Fruit fly (Drosophila melanogaster) whole organism, embryonic: ENCODE data around the gene CG43845.
A peak's percentile ranks its signal among the peaks of the same experiment; 100 is the strongest.

ENCODE experiments used
- BtbVII ChIP-seq: fragments of 200-800 bp; sonication (Bioruptor generic); optimal IDR thresholded peaks from 3 replicates; lab custom pipeline; 2017; ENCODE audit warnings: missing biosample characterization, mild to moderate bottlenecking, missing genetic modification characterization
- CG11247 ChIP-seq: fragments of 200-800 bp; sonication (Bioruptor generic); IDR thresholded peaks from 2 replicates; pipeline ENCODE4 v1.3.6; 2022; ENCODE audit warnings: missing biosample characterization, missing genetic modification characterization
- CG11456 ChIP-seq: fragments of 200-800 bp; sonication (Bioruptor generic); IDR thresholded peaks from 3 replicates; pipeline ENCODE4 v1.3.6; 2022; ENCODE audit warnings: missing biosample characterization, missing genetic modification characterization
- CG12219 ChIP-seq: fragments of 200-800 bp; sonication (Bioruptor generic); optimal IDR thresholded peaks from 3 replicates; lab custom pipeline; 2018; ENCODE audit warnings: missing biosample characterization, mild to moderate bottlenecking, missing genetic modification characterization
- CG14014 ChIP-seq: fragments of 200-800 bp; sonication (Bioruptor generic); IDR thresholded peaks from 2 replicates; pipeline ENCODE4 v1.3.6; 2022; ENCODE audit warnings: missing biosample characterization, missing genetic modification characterization
- CG15601 ChIP-seq: fragments of 200-800 bp; sonication (Bioruptor generic); optimal IDR thresholded peaks from 3 replicates; lab custom pipeline; 2019; ENCODE audit warnings: missing biosample characterization, mild to moderate bottlenecking, missing genetic modification characterization, moderate library complexity
- CG16863 ChIP-seq: fragments of 200-800 bp; sonication (Bioruptor generic); optimal IDR thresholded peaks from 3 replicates; lab custom pipeline; 2016; ENCODE audit warnings: missing biosample characterization, missing genetic modification characterization
- CG17385 ChIP-seq: fragments of 200-800 bp; sonication (Bioruptor generic); optimal IDR thresholded peaks from 3 replicates; lab custom pipeline; 2018; ENCODE audit warnings: missing biosample characterization, mild to moderate bottlenecking, missing genetic modification characterization
- CG1792 ChIP-seq: fragments of 200-800 bp; sonication (Bioruptor generic); optimal IDR thresholded peaks from 2 replicates; lab custom pipeline; 2016; ENCODE audit warnings: missing biosample characterization, missing genetic modification characterization
- CG3065 ChIP-seq: fragments of 200-800 bp; sonication (Bioruptor generic); optimal IDR thresholded peaks from 2 replicates; lab custom pipeline; 2016; ENCODE audit warnings: missing biosample characterization, missing genetic modification characterization
- CG6689 ChIP-seq: fragments of 200-800 bp; sonication (Bioruptor generic); IDR thresholded peaks from 2 replicates; pipeline ENCODE4 v1.3.6; 2022; ENCODE audit warnings: missing biosample characterization, missing genetic modification characterization
- CG7372 ChIP-seq: fragments of 200-800 bp; sonication (Bioruptor generic); IDR thresholded peaks from 2 replicates; pipeline ENCODE4 v1.3.6; 2022; ENCODE audit warnings: missing biosample characterization, missing genetic modification characterization
- CG7745 ChIP-seq: fragments of 200-800 bp; sonication (Bioruptor generic); optimal IDR thresholded peaks from 2 replicates; lab custom pipeline; 2018; ENCODE audit warnings: missing biosample characterization, mild to moderate bottlenecking, missing genetic modification characterization, moderate library complexity
- CG7839 ChIP-seq: fragments of 200-800 bp; sonication (Bioruptor generic); optimal IDR thresholded peaks from 3 replicates; lab custom pipeline; 2018; ENCODE audit warnings: missing biosample characterization, mild to moderate bottlenecking, missing genetic modification characterization, moderate library complexity
- CTCF ChIP-seq: fragments of 200-800 bp; sonication (Bioruptor generic); optimal IDR thresholded peaks from 2 replicates; lab custom pipeline; 2017; ENCODE audit warnings: missing biosample characterization, mild to moderate bottlenecking, missing genetic modification characterization, moderate library complexity
- D19A ChIP-seq: fragments of 200-800 bp; optimal IDR thresholded peaks from 3 replicates; lab custom pipeline; 2019; ENCODE audit warnings: missing biosample characterization, mild to moderate bottlenecking, missing genetic modification characterization, moderate library complexity
- Doc2 ChIP-seq: fragments of 200-800 bp; sonication (Bioruptor generic); IDR thresholded peaks from 2 replicates; pipeline ENCODE4 v1.3.6; 2022; ENCODE audit warnings: missing biosample characterization, missing genetic modification characterization
- E2f1 ChIP-seq: fragments of 200-800 bp; sonication (Bioruptor generic); IDR thresholded peaks from 2 replicates; pipeline ENCODE4 v1.3.6; 2022; ENCODE audit warnings: missing biosample characterization, missing genetic modification characterization
- Eip74EF ChIP-seq, 2 experiments: fragments of 200-800 bp in 1 of 2; fragments of >200 bp in 1 of 2; sonication (Bioruptor generic) in 1 of 2; optimal IDR thresholded peaks; 2 replicates each; lab custom pipeline; 2017 to 2019; ENCODE audit warnings: missing biosample characterization in 2 of 2, missing genetic modification characterization in 2 of 2, mild to moderate bottlenecking in 1 of 2, moderate library complexity in 1 of 2
- Fer3 ChIP-seq: fragments of 200-800 bp; sonication (Bioruptor generic); optimal IDR thresholded peaks from 2 replicates; lab custom pipeline; 2018; ENCODE audit warnings: missing biosample characterization, mild to moderate bottlenecking, missing genetic modification characterization, moderate library complexity
- Mad ChIP-seq: fragments of 200-800 bp; sonication (Bioruptor generic); optimal IDR thresholded peaks from 2 replicates; lab custom pipeline; 2016; ENCODE audit warnings: missing biosample characterization, missing genetic modification characterization
- NFAT ChIP-seq: fragments of 200-800 bp; sonication (Bioruptor generic); IDR thresholded peaks from 2 replicates; pipeline ENCODE4 v1.3.6; 2022; ENCODE audit warnings: missing biosample characterization, missing genetic modification characterization
- Vsx1 ChIP-seq: fragments of 200-800 bp; sonication (Bioruptor generic); optimal IDR thresholded peaks from 2 replicates; lab custom pipeline; 2017; ENCODE audit warnings: missing biosample characterization, mild to moderate bottlenecking, missing genetic modification characterization, missing genetic modification reagents
- al ChIP-seq: fragments of 200-800 bp; sonication (Bioruptor generic); IDR thresholded peaks from 2 replicates; pipeline ENCODE4 v1.3.6; 2022; ENCODE audit warnings: missing biosample characterization, missing genetic modification characterization
- az2 ChIP-seq: fragments of 200-800 bp; sonication (Bioruptor generic); optimal IDR thresholded peaks from 3 replicates; lab custom pipeline; 2016; ENCODE audit warnings: missing biosample characterization, missing genetic modification characterization
- bowl ChIP-seq: fragments of 200-800 bp; sonication (Bioruptor generic); IDR thresholded peaks from 2 replicates; pipeline ENCODE4 v1.3.6; 2022; ENCODE audit warnings: missing biosample characterization, missing genetic modification characterization
- bsh ChIP-seq, 2 experiments: fragments of 200-800 bp; sonication (Bioruptor generic); optimal IDR thresholded peaks; 2 replicates each; lab custom pipeline; 2017 to 2018; ENCODE audit warnings: mild to moderate bottlenecking in 2 of 2, missing biosample characterization in 2 of 2, missing genetic modification characterization in 2 of 2, moderate library complexity in 1 of 2
- chinmo ChIP-seq: fragments of 200-800 bp; sonication (Bioruptor generic); IDR thresholded peaks from 4 replicates; pipeline ENCODE4 v1.3.6; 2022; ENCODE audit warnings: missing biosample characterization, missing genetic modification characterization; ENCODE audit not compliant: partially characterized antibody
- crol ChIP-seq: fragments of 200-800 bp; sonication (Bioruptor generic); IDR thresholded peaks from 2 replicates; pipeline ENCODE4 v1.3.6; 2022; ENCODE audit warnings: missing biosample characterization, missing genetic modification characterization
- eve ChIP-seq, 2 experiments: fragments of >200 bp; optimal IDR thresholded peaks; 2 replicates each; lab custom pipeline; 2017; ENCODE audit warnings: missing biosample characterization in 2 of 2, missing genetic modification characterization in 2 of 2
- exex ChIP-seq: fragments of 200-800 bp; sonication (Bioruptor generic); optimal IDR thresholded peaks from 4 replicates; lab custom pipeline; 2018; ENCODE audit warnings: missing biosample characterization, mild to moderate bottlenecking, missing genetic modification characterization, moderate library complexity
- grn ChIP-seq: fragments of 200-800 bp; sonication (Bioruptor generic); optimal IDR thresholded peaks from 3 replicates; lab custom pipeline; 2017; ENCODE audit warnings: missing biosample characterization, missing genetic modification characterization
- hb ChIP-seq: fragments of 200-800 bp; sonication (Bioruptor generic); IDR thresholded peaks from 3 replicates; pipeline ENCODE4 v1.3.6; 2022; ENCODE audit warnings: missing biosample characterization, missing genetic modification characterization; ENCODE audit not compliant: partially characterized antibody
- oc ChIP-seq: fragments of 200-800 bp; sonication (Bioruptor generic); optimal IDR thresholded peaks from 2 replicates; lab custom pipeline; 2018; ENCODE audit warnings: missing biosample characterization, mild to moderate bottlenecking, missing genetic modification characterization, moderate library complexity
- odd ChIP-seq: fragments of 200-800 bp; sonication (Bioruptor generic); optimal IDR thresholded peaks from 2 replicates; lab custom pipeline; 2017; ENCODE audit warnings: missing biosample characterization, mild to moderate bottlenecking, missing genetic modification characterization
- sens ChIP-seq: fragments of 200-800 bp; sonication (Bioruptor generic); peaks from one replicate; lab custom pipeline; 2016; ENCODE audit warnings: missing biosample characterization, missing genetic modification characterization
- seq ChIP-seq: fragments of 200-800 bp; sonication (Bioruptor generic); IDR thresholded peaks from 2 replicates; pipeline ENCODE4 v1.3.6; 2022; ENCODE audit warnings: missing biosample characterization, missing genetic modification characterization
- sna ChIP-seq: fragments of 200-800 bp; sonication (Bioruptor generic); IDR thresholded peaks from 2 replicates; pipeline ENCODE4 v1.3.6; 2022; ENCODE audit warnings: missing biosample characterization, missing genetic modification characterization; ENCODE audit not compliant: partially characterized antibody
- tna ChIP-seq: fragments of 200-800 bp; sonication (Bioruptor generic); IDR thresholded peaks from 2 replicates; pipeline ENCODE4 v1.3.6; 2022; ENCODE audit warnings: missing biosample characterization, missing genetic modification characterization; ENCODE audit not compliant: partially characterized antibody
- trh ChIP-seq: fragments of 200-800 bp; sonication (Bioruptor generic); optimal IDR thresholded peaks from 2 replicates; lab custom pipeline; 2016; ENCODE audit warnings: missing biosample characterization, missing genetic modification characterization
- vnd ChIP-seq: fragments of 200-800 bp; sonication (Bioruptor generic); IDR thresholded peaks from 3 replicates; pipeline ENCODE4 v1.3.6; 2022; ENCODE audit warnings: missing biosample characterization, missing genetic modification characterization; ENCODE audit not compliant: partially characterized antibody
- yki ChIP-seq: fragments of >200 bp; optimal IDR thresholded peaks from 3 replicates; lab custom pipeline; 2018
- z ChIP-seq: fragments of 200-800 bp; sonication (Bioruptor generic); IDR thresholded peaks from 3 replicates; pipeline ENCODE4 v1.3.6; 2022; ENCODE audit warnings: missing biosample characterization, missing genetic modification characterization
- zfh2 ChIP-seq: fragments of 200-800 bp; sonication (Bioruptor generic); optimal IDR thresholded peaks from 2 replicates; lab custom pipeline; 2016; ENCODE audit warnings: missing biosample characterization, missing genetic modification characterization

CG43845 gene

DNA sequence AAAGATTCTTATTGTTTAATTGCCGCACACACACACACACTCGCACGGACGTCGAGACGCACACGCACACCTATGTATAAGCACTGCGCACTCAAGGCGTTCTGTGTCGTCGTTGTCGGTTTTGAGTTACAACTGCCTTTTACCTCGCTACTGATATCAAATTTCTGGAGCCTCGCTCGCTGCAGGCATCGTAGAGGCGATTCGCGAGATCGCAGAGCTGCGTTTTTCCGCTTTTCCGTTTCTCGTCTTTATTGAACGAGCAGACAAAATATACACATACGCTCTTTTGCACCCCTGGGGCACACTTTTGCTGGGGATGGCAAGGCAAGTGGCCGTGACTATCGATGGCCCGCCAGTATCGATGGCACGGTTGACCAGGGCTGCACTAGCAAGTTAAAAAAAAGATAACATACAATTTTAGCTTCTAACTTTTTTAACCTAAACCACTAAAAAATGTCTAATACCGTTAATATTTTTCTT, 24.6 kb upstream of the CG43845 start, which contains the start of gene CG2519 (continued):
- TF ChIP-seq bsh (GFP tag; optimal IDR thresholded peaks at IDR 0.05; lab: Kevin White, UChicago) (no peak), CG12219 (GFP tag; lab: Kevin White, UChicago) (no peak), NFAT (GFP tag; lab: Robert Waterston, UW) (peak; percentile 82), BtbVII (GFP tag; lab: Kevin White, UChicago) (no peak), CG6689 (GFP tag; lab: Robert Waterston, UW) (no peak), trh (peak; percentile 41), CG14014 (GFP tag; lab: Robert Waterston, UW) (peak; percentile 49; the same call in 1 of the 2 replicates), CG7745 (tag; lab: Kevin White, UChicago) (no peak), al (GFP tag; lab: Robert Waterston, UW) (peak; percentile 42; the same call in 1 of the 2 replicates), eve (GFP tag; optimal IDR thresholded peaks at IDR 0.05; lab: Kevin White, UChicago) (no peak), E2f1 (GFP tag; lab: Robert Waterston, UW) (peak; percentile 42; the same call in 1 of the 2 replicates), seq (GFP tag; lab: Robert Waterston, UW) (peak; percentile 38; the same call in 1 of the 2 replicates), CG17385 (GFP tag; lab: Kevin White, UChicago) (no peak), tna (GFP tag; lab: Robert Waterston, UW) (peak; percentile 90), odd (GFP tag; lab: Kevin White, UChicago) (no peak), Vsx1 (GFP tag; lab: Kevin White, UChicago) (no peak), grn (GFP tag; lab: Kevin White, UChicago) (no peak), Mad (GFP tag; lab: Kevin White, UChicago) (peak; percentile 48), CG1792 (peak; percentile 52), CG15601 (tag; lab: Kevin White, UChicago) (no peak)
- TF ChIP-seq, all 482 proteins: peak for 255

DNA sequence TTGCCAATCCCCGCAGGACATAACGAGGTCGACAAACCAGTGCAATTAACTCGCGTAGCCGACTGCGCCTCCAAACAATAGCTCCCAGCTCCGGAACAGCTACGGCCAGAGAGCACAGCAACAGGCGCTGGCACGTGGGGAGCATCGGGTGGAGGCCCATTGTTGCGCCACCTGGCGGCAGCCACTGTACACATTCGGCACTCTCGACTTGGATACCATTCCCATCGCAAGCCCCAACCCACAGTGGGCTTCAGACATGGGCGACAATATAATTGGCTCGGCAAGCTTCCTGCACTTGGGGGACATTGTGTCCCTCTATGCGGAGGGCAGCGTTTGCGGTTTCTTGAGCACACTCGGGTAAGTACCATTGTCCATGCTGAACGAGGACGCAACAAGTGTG, 4.6 kb upstream of the CG43845 start:
- 0 out of 2 replicates have a peak, but pooled peaks have one; percentile 16 for TF ChIP-seq NFAT (GFP tag; lab: Robert Waterston, UW)
- TF ChIP-seq CTCF (GFP tag; lab: Kevin White, UChicago): peak; percentile 80
- TF ChIP-seq yki (lab: Kevin White, UChicago): no peak
- 0 out of 2 replicates have a peak, but pooled peaks have one; percentile 22 for TF ChIP-seq CG11247 (GFP tag; lab: Robert Waterston, UW)
- TF ChIP-seq zfh2: no peak
- TF ChIP-seq CG11456 (GFP tag; lab: Robert Waterston, UW): 0 out of 3 replicates have a peak, but pooled peaks have one; percentile 10

DNA sequence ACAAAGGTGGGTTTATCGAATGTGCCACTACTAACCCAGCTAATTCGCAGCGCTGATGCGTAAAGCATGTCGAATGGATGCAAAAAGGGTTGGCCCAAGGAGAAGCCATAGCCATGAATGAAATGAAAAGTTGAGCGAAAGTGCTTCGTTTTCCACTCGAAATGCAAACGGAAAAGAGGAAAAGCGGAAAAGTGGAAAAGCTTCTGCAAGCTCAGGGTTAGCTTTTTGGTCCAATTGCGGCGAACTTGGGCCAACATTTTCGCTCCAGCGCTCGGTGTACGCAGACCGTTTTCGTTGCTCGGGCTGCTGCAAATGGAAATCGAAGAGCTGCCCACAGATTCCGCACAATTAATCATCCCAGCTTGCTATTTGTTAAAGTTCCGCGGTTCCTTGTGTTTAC, 1.9 kb upstream of the CG43845 start:
- TF ChIP-seq CG17385 (GFP tag; lab: Kevin White, UChicago): no peak
- peak; percentile 90 for TF ChIP-seq z (GFP tag; lab: Robert Waterston, UW)
- 0 out of 2 replicates have a peak, but pooled peaks have one; percentile 11 for TF ChIP-seq bowl (GFP tag; lab: Robert Waterston, UW)
- TF ChIP-seq, all 482 proteins: peak for 2

DNA sequence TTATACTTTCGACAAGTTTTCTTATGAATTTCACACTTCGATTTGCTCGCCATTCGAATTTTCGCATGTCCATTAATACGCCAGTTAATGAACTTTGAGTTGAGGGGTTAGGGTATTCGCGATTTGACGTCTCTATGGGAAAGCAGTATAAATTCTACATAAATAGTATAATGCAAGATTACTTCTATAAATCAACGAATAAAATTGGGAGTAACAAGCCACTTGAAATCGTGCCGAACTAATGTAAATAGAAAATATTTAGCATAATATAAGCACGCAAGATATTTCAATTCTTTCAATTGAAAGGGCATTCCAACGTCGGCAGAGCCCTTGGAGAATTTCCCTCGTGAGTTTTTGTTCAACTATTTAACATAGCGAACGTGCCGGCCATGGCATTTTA, 2.4 kb downstream of the CG43845 start:
- TF ChIP-seq sens (GFP tag; lab: Kevin White, UChicago) (peak; percentile 61), z (GFP tag; lab: Robert Waterston, UW) (no peak), CG7839 (tag; lab: Kevin White, UChicago) (no peak), Doc2 (GFP tag; lab: Robert Waterston, UW) (no peak), vnd (GFP tag; lab: Robert Waterston, UW) (no peak), exex (tag; lab: Kevin White, UChicago) (no peak), D19A (tag; lab: Kevin White, UChicago) (peak; percentile 77)

DNA sequence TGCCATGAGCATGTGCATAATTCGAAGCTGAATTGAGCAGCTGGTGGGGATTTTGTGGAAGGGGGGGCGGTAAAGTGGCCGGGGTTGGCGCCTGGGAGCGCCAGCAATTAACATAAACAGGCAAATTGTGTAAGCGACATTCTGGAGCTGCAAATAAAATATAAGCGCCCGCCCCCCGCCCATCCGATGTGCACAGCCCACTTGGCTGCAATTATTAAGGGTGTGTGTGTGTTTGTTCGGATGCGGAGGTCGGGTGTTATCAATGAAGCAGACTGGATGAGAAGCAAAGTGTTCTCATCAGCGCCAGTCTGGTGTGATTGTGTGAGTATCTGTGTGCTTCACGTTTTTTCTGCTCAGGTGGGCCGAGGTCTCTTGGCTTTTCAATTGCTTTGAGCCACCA, 3.1 kb downstream of the CG43845 start:
- 0 out of 2 replicates have a peak, but pooled peaks have one; percentile 12 for TF ChIP-seq CG7372 (GFP tag; lab: Robert Waterston, UW)
- no peak for TF ChIP-seq Fer3 (tag; lab: Kevin White, UChicago)
- TF ChIP-seq CG16863 (GFP tag; lab: Kevin White, UChicago): no peak
- TF ChIP-seq az2 (GFP tag; lab: Kevin White, UChicago): no peak
- TF ChIP-seq crol (GFP tag; lab: Robert Waterston, UW): peak; percentile 21; the same call in 1 of the 2 replicates
- TF ChIP-seq CG3065: no peak
- no peak for TF ChIP-seq Eip74EF (GFP tag; optimal IDR thresholded peaks at IDR 0.05; lab: Kevin White, UChicago)
- 0 out of 4 replicates have a peak, but pooled peaks have one; percentile 58 for TF ChIP-seq chinmo (GFP tag; lab: Robert Waterston, UW)
- TF ChIP-seq sna (GFP tag; lab: Robert Waterston, UW): no peak
- no peak for TF ChIP-seq oc
- TF ChIP-seq hb (GFP tag; lab: Robert Waterston, UW): 0 out of 3 replicates have a peak, but pooled peaks have one; percentile 16
